Fruit fly (Drosophila melanogaster): ENCODE results near the gene Gas41.

Gene Gas41

DNA sequence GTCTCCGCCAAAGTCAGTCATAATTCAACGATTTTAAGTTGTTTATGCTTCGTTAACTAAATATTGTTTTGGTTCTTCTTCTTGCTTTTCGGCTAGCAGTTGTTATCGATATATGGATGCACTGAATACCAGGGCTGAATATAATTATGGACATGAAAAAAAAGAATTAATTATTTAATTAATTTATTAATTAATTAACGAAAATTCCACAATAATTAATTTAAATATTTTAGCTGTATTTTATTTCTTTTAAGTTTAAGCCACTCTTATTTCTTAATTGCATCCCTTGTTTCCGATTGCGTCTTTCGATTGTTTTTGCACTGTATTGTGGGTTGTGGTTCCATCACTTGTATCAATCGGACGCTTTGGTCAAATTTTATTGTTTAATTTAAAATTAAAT is at the start of gene Gas41, which contains the start of gene SA1 (continued):
- TF ChIP-seq so (GFP tag; IDR thresholded peaks at IDR 0.05), result no peak
- peak; percentile 85 for TF ChIP-seq cato (GFP tag; optimal IDR thresholded peaks at IDR 0.05; ENCODE audit: borderline replicate concordance)
- TF ChIP-seq Atf3 (GFP tag; optimal IDR thresholded peaks at IDR 0.05), result no peak
- no peak for TF ChIP-seq vvl (GFP tag; IDR thresholded peaks at IDR 0.05)
- no peak for TF ChIP-seq sob (GFP tag; IDR thresholded peaks at IDR 0.05)
- TF ChIP-seq gsb-n (tag; optimal IDR thresholded peaks at IDR 0.05), result no peak
- peak; percentile 59; the same call in 1 of the 3 replicates for TF ChIP-seq Doc3 (GFP tag; IDR thresholded peaks at IDR 0.05; ENCODE audit: partially characterized antibody)
- TF ChIP-seq lilli (GFP tag; optimal IDR thresholded peaks at IDR 0.05), result peak; percentile 89
- TF ChIP-seq Nf-YB (GFP tag; optimal IDR thresholded peaks at IDR 0.05), result no peak
- no peak for TF ChIP-seq CG30431 (GFP tag; optimal IDR thresholded peaks at IDR 0.05)
- peak; percentile 78 for TF ChIP-seq CG10209 (GFP tag; optimal IDR thresholded peaks at IDR 0.05)
- TF ChIP-seq CG15601 (tag; optimal IDR thresholded peaks at IDR 0.05), result no peak
- TF ChIP-seq fd64A (GFP tag; optimal IDR thresholded peaks at IDR 0.05), result no peak
- TF ChIP-seq gfzf (GFP tag; optimal IDR thresholded peaks at IDR 0.05), result peak; percentile 34
- no peak for TF ChIP-seq her (GFP tag; optimal IDR thresholded peaks at IDR 0.05)
- peak; percentile 75 for TF ChIP-seq CG6254 (GFP tag; optimal IDR thresholded peaks at IDR 0.05)
- TF ChIP-seq CG43689 (GFP tag; IDR thresholded peaks at IDR 0.05), result peak; percentile 56; the same call in 1 of the 2 replicates
- no peak for TF ChIP-seq sc (optimal IDR thresholded peaks at IDR 0.05)
- TF ChIP-seq sc (GFP tag; optimal IDR thresholded peaks at IDR 0.05), result peak; percentile 84
- TF ChIP-seq CG6689 (GFP tag; IDR thresholded peaks at IDR 0.05), result peak; percentile 93
- TF ChIP-seq tll (GFP tag; optimal IDR thresholded peaks at IDR 0.05), result no peak
- no peak for TF ChIP-seq CG15269 (tag; optimal IDR thresholded peaks at IDR 0.05)
- TF ChIP-seq gce (GFP tag; IDR thresholded peaks at IDR 0.05), result peak; percentile 67; the same call in 1 of the 3 replicates
- TF ChIP-seq Hmx (GFP tag; optimal IDR thresholded peaks at IDR 0.05), result no peak
- TF ChIP-seq sr (GFP tag; IDR thresholded peaks at IDR 0.05), result no peak
- no peak for TF ChIP-seq Vsx1 (GFP tag; optimal IDR thresholded peaks at IDR 0.05)
- peak; percentile 91 for TF ChIP-seq CG14441 (GFP tag; IDR thresholded peaks at IDR 0.05)
- peak; percentile 38; the same call in 2 of the 3 replicates for TF ChIP-seq CG14050 (GFP tag; IDR thresholded peaks at IDR 0.05)
- peak; percentile 83 for TF ChIP-seq CG10267 (tag; optimal IDR thresholded peaks at IDR 0.05)
- peak; percentile 90 for TF ChIP-seq Fer2 (tag; optimal IDR thresholded peaks at IDR 0.05)
- peak; percentile 41 for TF ChIP-seq gro (GFP tag; optimal IDR thresholded peaks at IDR 0.05)
- TF ChIP-seq hb (GFP tag; IDR thresholded peaks at IDR 0.05; ENCODE audit: partially characterized antibody), result peak; percentile 69
- TF ChIP-seq Ssrp (tag; optimal IDR thresholded peaks at IDR 0.05), result peak; percentile 89
- TF ChIP-seq CG3838 (GFP tag; optimal IDR thresholded peaks at IDR 0.05), result no peak
- peak; percentile 8 for TF ChIP-seq CG31365 (tag; optimal IDR thresholded peaks at IDR 0.05)
- TF ChIP-seq trem (tag; optimal IDR thresholded peaks at IDR 0.05), result peak; percentile 95
- TF ChIP-seq CG30403 (GFP tag; optimal IDR thresholded peaks at IDR 0.05), result peak; percentile 95
- TF ChIP-seq Spps (tag; optimal IDR thresholded peaks at IDR 0.05), result peak; percentile 87
- peak; percentile 71 for TF ChIP-seq BtbVII (GFP tag; optimal IDR thresholded peaks at IDR 0.05)
- TF ChIP-seq CG5953 (GFP tag; IDR thresholded peaks at IDR 0.05), result no peak
- TF ChIP-seq Dek (tag; optimal IDR thresholded peaks at IDR 0.05), result peak; percentile 93
- 0 out of 2 replicates have a peak, but pooled peaks have one; percentile 57 for TF ChIP-seq CG42726 (GFP tag; IDR thresholded peaks at IDR 0.05; ENCODE audit: partially characterized antibody)
- TF ChIP-seq Antp (GFP tag; optimal IDR thresholded peaks at IDR 0.05), result peak; percentile 18
- peak; percentile 60 for TF ChIP-seq CG2875 (GFP tag; optimal IDR thresholded peaks at IDR 0.05)
- no peak for TF ChIP-seq CG12236 (GFP tag; optimal IDR thresholded peaks at IDR 0.05)
- peak; percentile 92 for TF ChIP-seq CG2116 (GFP tag; optimal IDR thresholded peaks at IDR 0.05)
- peak; percentile 95 for TF ChIP-seq zen (tag; optimal IDR thresholded peaks at IDR 0.05)
- no peak for TF ChIP-seq CG7839 (tag; optimal IDR thresholded peaks at IDR 0.05)
- peak; percentile 96 for TF ChIP-seq CG15514 (GFP tag; optimal IDR thresholded peaks at IDR 0.05)
- peak; percentile 62; the same call in 1 of the 2 replicates for TF ChIP-seq bbx (GFP tag; IDR thresholded peaks at IDR 0.05; ENCODE audit: partially characterized antibody)

Measured in whole organism, embryonic.